Worm (Caenorhabditis elegans): ENCODE results near the gene K09C8.9.

K09C8.9 gene

ce11 chrX:11007393-11007792 is 39.8 kb upstream of the K09C8.9 start:
- TF ChIP-seq mcd-1 (GFP tag; IDR thresholded peaks at IDR 0.05) = no peak
- peak; percentile 42 for TF ChIP-seq nhr-80 (tag; optimal IDR thresholded peaks at IDR 0.05)
- no peak for TF ChIP-seq aptf-2 (GFP tag; conservative IDR thresholded peaks at IDR 0.05)
- TF ChIP-seq madf-8 (GFP tag; conservative IDR thresholded peaks at IDR 0.05) = no peak

DNA sequence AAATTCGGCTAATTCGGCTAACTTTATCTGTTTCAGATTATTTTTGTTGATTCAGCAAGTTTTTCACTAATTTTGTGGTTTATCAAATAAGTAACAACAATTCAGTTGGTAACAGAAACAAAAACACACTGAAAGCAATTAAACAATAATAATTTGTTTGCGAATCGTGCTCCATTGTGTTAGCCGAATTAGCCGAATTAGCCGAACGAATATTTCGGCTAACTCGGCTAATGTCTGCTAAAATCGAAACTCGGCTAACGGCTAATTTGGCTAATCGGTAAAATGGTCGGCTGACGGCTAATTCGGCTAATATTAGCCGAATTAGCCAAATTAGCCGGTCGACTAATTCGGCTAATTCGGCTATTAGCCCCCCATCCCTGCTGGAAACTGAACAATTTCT is 36.1 kb upstream of the K09C8.9 start:
- no peak for TF ChIP-seq akir-1 (GFP tag; optimal IDR thresholded peaks at IDR 0.05)
- no peak for TF ChIP-seq nhr-120 (GFP tag; IDR thresholded peaks at IDR 0.05)
- no peak for TF ChIP-seq lin-35 (GFP tag; optimal IDR thresholded peaks at IDR 0.05)
- no peak for TF ChIP-seq rcor-1 (GFP tag; IDR thresholded peaks at IDR 0.05)
- no peak for TF ChIP-seq die-1 (tag; optimal IDR thresholded peaks at IDR 0.05)
- no peak for TF ChIP-seq ceh-79 (tag; optimal IDR thresholded peaks at IDR 0.05)

ce11 chrX:11001750-11002149 is 34.2 kb upstream of the K09C8.9 start, which contains the start of gene col-177:
Gene col-177 (minus strand): TSS chrX:11001850.
- TF ChIP-seq zfh-2 (GFP tag; conservative IDR thresholded peaks at IDR 0.05) (no peak), F10E7.11 (tag; optimal IDR thresholded peaks at IDR 0.05) (no peak), ccch-3 (GFP tag; optimal IDR thresholded peaks at IDR 0.05) (no peak), Y56A3A.18 (GFP tag; IDR thresholded peaks at IDR 0.05) (no peak), ekl-4 (GFP tag; IDR thresholded peaks at IDR 0.05) (no peak), B0019.2 (GFP tag; conservative IDR thresholded peaks at IDR 0.05) (no peak), hlh-26 (GFP tag; conservative IDR thresholded peaks at IDR 0.05) (no peak), xnd-1 (tag; optimal IDR thresholded peaks at IDR 0.05) (no peak), nhr-80 (tag; optimal IDR thresholded peaks at IDR 0.05) (no peak), ceh-40 (GFP tag; IDR thresholded peaks at IDR 0.05) (no peak), ceh-91 (GFP tag; IDR thresholded peaks at IDR 0.05) (no peak), cebp-2 (GFP tag; IDR thresholded peaks at IDR 0.05) (no peak), D2030.7 (GFP tag; IDR thresholded peaks at IDR 0.05) (no peak), snpc-4 (GFP tag; optimal IDR thresholded peaks at IDR 0.05) (no peak), snpc-4 (tag; optimal IDR thresholded peaks at IDR 0.05) (no peak), Y53F4B.3 (GFP tag; IDR thresholded peaks at IDR 0.05) (no peak), chd-7 (tag; optimal IDR thresholded peaks at IDR 0.05) (no peak), F49E8.2 (tag; optimal IDR thresholded peaks at IDR 0.05; ENCODE audit: insufficient read depth) (no peak), Y53G8AR.9 (GFP tag; conservative IDR thresholded peaks at IDR 0.05) (no peak), C17E4.6 (GFP tag; IDR thresholded peaks at IDR 0.05) (no peak), hmg-1.2 (GFP tag; IDR thresholded peaks at IDR 0.05) (no peak)

ce11 chrX:10999176-10999575 is 31.6 kb upstream of the K09C8.9 start, which contains the start of gene F59F3.6:
Gene F59F3.6 (minus strand): TSS chrX:10999276.
- no peak for TF ChIP-seq F52B5.7 (tag; optimal IDR thresholded peaks at IDR 0.05)
- no peak for TF ChIP-seq ztf-18 (tag; optimal IDR thresholded peaks at IDR 0.05)
- TF ChIP-seq cebp-2 (GFP tag; IDR thresholded peaks at IDR 0.05) = no peak
- no peak for TF ChIP-seq efl-1 (GFP tag; optimal IDR thresholded peaks at IDR 0.05)
- TF ChIP-seq B0019.2 (GFP tag; conservative IDR thresholded peaks at IDR 0.05) = no peak
- no peak for TF ChIP-seq F49E8.2 (tag; optimal IDR thresholded peaks at IDR 0.05; ENCODE audit: insufficient read depth)
- no peak for TF ChIP-seq madf-6 (GFP tag; IDR thresholded peaks at IDR 0.05)
- no peak for TF ChIP-seq Y95B8A.8 (GFP tag; IDR thresholded peaks at IDR 0.05)
- TF ChIP-seq madf-10 (tag; optimal IDR thresholded peaks at IDR 0.05) = no peak
- TF ChIP-seq lin-40 (tag; optimal IDR thresholded peaks at IDR 0.05) = no peak
- TF ChIP-seq mes-4 (tag; optimal IDR thresholded peaks at IDR 0.05) = no peak
- no peak for TF ChIP-seq pha-4 (tag; optimal IDR thresholded peaks at IDR 0.05)
- no peak for TF ChIP-seq nhr-179 (tag; optimal IDR thresholded peaks at IDR 0.05)
- no peak for TF ChIP-seq cebp-1 (GFP tag; IDR thresholded peaks at IDR 0.05)
- TF ChIP-seq cebp-1 (tag; optimal IDR thresholded peaks at IDR 0.05) = no peak
- no peak for TF ChIP-seq dpl-1 (GFP tag; optimal IDR thresholded peaks at IDR 0.05)

Data from whole organism, young adult.